Fruit fly (Drosophila melanogaster) whole organism, embryonic: ENCODE results near the gene pes.

ENCODE experiments used
- Atf-2 ChIP-seq: fragments of 200-800 bp; sonication (Bioruptor generic); optimal IDR thresholded peaks from 2 replicates; lab custom pipeline; 2016; ENCODE audit warnings: missing biosample characterization, missing genetic modification characterization
- CG30431 ChIP-seq: fragments of 200-800 bp; sonication (Bioruptor generic); optimal IDR thresholded peaks from 2 replicates; lab custom pipeline; 2017; ENCODE audit warnings: missing biosample characterization, missing genetic modification characterization
- CG5180 ChIP-seq: fragments of 200-800 bp; sonication (Bioruptor generic); optimal IDR thresholded peaks from 3 replicates; lab custom pipeline; 2017; ENCODE audit warnings: missing biosample characterization, missing genetic modification characterization, mild to moderate bottlenecking, moderate library complexity, missing genetic modification reagents
- CG6791 ChIP-seq: fragments of 200-800 bp; sonication (Bioruptor generic); IDR thresholded peaks from 3 replicates; pipeline ENCODE4 v1.3.6; 2022; ENCODE audit warnings: missing biosample characterization, missing genetic modification characterization; ENCODE audit not compliant: partially characterized antibody
- CG7556 ChIP-seq: fragments of 200-800 bp; sonication (Bioruptor generic); optimal IDR thresholded peaks from 2 replicates; lab custom pipeline; 2017; ENCODE audit warnings: missing biosample characterization, mild to moderate bottlenecking, missing genetic modification characterization
- Nf-YC ChIP-seq: fragments of 200-800 bp; optimal IDR thresholded peaks from 3 replicates; lab custom pipeline; 2019; ENCODE audit warnings: missing biosample characterization, mild to moderate bottlenecking, missing genetic modification characterization, moderate library complexity
- PHDP ChIP-seq: fragments of 200-800 bp; sonication (Bioruptor generic); optimal IDR thresholded peaks from 3 replicates; lab custom pipeline; 2018; ENCODE audit warnings: missing biosample characterization, mild to moderate bottlenecking, missing genetic modification characterization, moderate library complexity
- org-1 ChIP-seq: fragments of 200-800 bp; sonication (Bioruptor generic); optimal IDR thresholded peaks from 2 replicates; lab custom pipeline; 2017; ENCODE audit warnings: missing biosample characterization, missing genetic modification characterization
- p53 ChIP-seq: fragments of 200-800 bp; sonication (Bioruptor generic); optimal IDR thresholded peaks from 2 replicates; lab custom pipeline; 2016; ENCODE audit warnings: missing biosample characterization, missing genetic modification characterization

- no peak for TF ChIP-seq Atf-2 (GFP tag; lab: Kevin White, UChicago)
- TF ChIP-seq PHDP (tag; lab: Kevin White, UChicago), result no peak
- TF ChIP-seq CG6791 (GFP tag; lab: Robert Waterston, UW), result no peak
- TF ChIP-seq org-1 (GFP tag; lab: Kevin White, UChicago), result no peak
- TF ChIP-seq p53 (GFP tag; lab: Kevin White, UChicago), result no peak
- TF ChIP-seq CG7556, result no peak
- no peak for TF ChIP-seq Nf-YC
- no peak for TF ChIP-seq CG5180
- TF ChIP-seq CG30431 (GFP tag; lab: Kevin White, UChicago), result no peak
These were observed 36.1 kb upstream of the pes start for dm6 chr2L:8030102-8030501.
